Worm (Caenorhabditis elegans): ENCODE data around the gene btb-17.

- no peak for TF ChIP-seq cog-1 (tag; optimal IDR thresholded peaks at IDR 0.05)
- no peak for TF ChIP-seq flt-1 (GFP tag; IDR thresholded peaks at IDR 0.05)
- no peak for TF ChIP-seq klf-2 (GFP tag; conservative IDR thresholded peaks at IDR 0.05)
- no peak for TF ChIP-seq ref-1 (GFP tag; conservative IDR thresholded peaks at IDR 0.05)
- no peak for TF ChIP-seq tab-1 (GFP tag; IDR thresholded peaks at IDR 0.05)
- no peak for TF ChIP-seq T22C8.4 (GFP tag; IDR thresholded peaks at IDR 0.05)
- TF ChIP-seq ztf-23 (GFP tag; IDR thresholded peaks at IDR 0.05), result no peak
- TF ChIP-seq med-1 (GFP tag; optimal IDR thresholded peaks at IDR 0.05; ENCODE audit: insufficient read depth), result no peak
- TF ChIP-seq ztf-29 (GFP tag; IDR thresholded peaks at IDR 0.05), result no peak
Measured at ce11 chrII:3295193-3295592, at the start of gene btb-17.

Data from whole organism, midembryonic.